Fruit fly (Drosophila melanogaster) whole organism, wandering third instar larva: ENCODE measurements around the gene CG18823.

Source experiments
- Abd-B ChIP-seq: fragments of >200 bp; optimal IDR thresholded peaks from 2 replicates; lab custom pipeline; 2017; ENCODE audit warnings: missing biosample characterization, missing genetic modification characterization
- CG32264 ChIP-seq: fragments of 200-800 bp; sonication (Bioruptor generic); optimal IDR thresholded peaks from 2 replicates; lab custom pipeline; 2016; ENCODE audit warnings: missing biosample characterization, missing genetic modification characterization
- CrebA ChIP-seq: fragments of 200-800 bp; sonication (Bioruptor generic); optimal IDR thresholded peaks from 2 replicates; lab custom pipeline; 2016; ENCODE audit warnings: missing biosample characterization, mild to moderate bottlenecking, missing genetic modification characterization, borderline replicate concordance
- Dfd ChIP-seq: fragments of >200 bp; optimal IDR thresholded peaks from 2 replicates; lab custom pipeline; 2017; ENCODE audit warnings: missing biosample characterization, missing genetic modification characterization
- GATAd ChIP-seq: sonication (Bioruptor generic); optimal IDR thresholded peaks from 2 replicates; lab custom pipeline; 2016; ENCODE audit warnings: missing biosample characterization, missing genetic modification characterization
- Hnf4 ChIP-seq: fragments of 200-800 bp; sonication (Bioruptor generic); optimal IDR thresholded peaks from 2 replicates; lab custom pipeline; 2016; ENCODE audit warnings: missing biosample characterization, mild to moderate bottlenecking, missing genetic modification characterization
- Hr78 ChIP-seq: fragments of >200 bp; optimal IDR thresholded peaks from 2 replicates; lab custom pipeline; 2017; ENCODE audit warnings: missing biosample characterization, missing genetic modification characterization
- Hr83 ChIP-seq: fragments of 200-300 bp; sonication (Bioruptor generic); optimal IDR thresholded peaks from 2 replicates; lab custom pipeline; 2016; ENCODE audit warnings: missing biosample characterization, mild to moderate bottlenecking, missing genetic modification characterization, moderate library complexity; ENCODE audit not compliant: poor library complexity, severe bottlenecking
- Mio ChIP-seq: sonication (Bioruptor generic); optimal IDR thresholded peaks from 2 replicates; lab custom pipeline; 2016; ENCODE audit warnings: missing biosample characterization, missing genetic modification characterization
- Myc ChIP-seq: fragments of >200 bp; optimal IDR thresholded peaks from 2 replicates; lab custom pipeline; 2017
- N ChIP-seq: fragments of >200 bp; optimal IDR thresholded peaks from 2 replicates; lab custom pipeline; 2018; ENCODE audit warnings: missing biosample characterization, missing external identifiers, missing genetic modification characterization
- OdsH ChIP-seq: fragments of 200-800 bp; sonication (Bioruptor generic); optimal IDR thresholded peaks from 2 replicates; lab custom pipeline; 2016; ENCODE audit warnings: missing biosample characterization, mild to moderate bottlenecking, missing genetic modification characterization
- Rel ChIP-seq, 2 experiments: fragments of 200-800 bp; sonication (Bioruptor generic) in 1 of 2; optimal IDR thresholded peaks; 2 replicates in 1 of 2; 3 replicates in 1 of 2; lab custom pipeline; 2016 to 2019; ENCODE audit warnings: mild to moderate bottlenecking in 2 of 2, missing biosample characterization in 2 of 2, missing genetic modification characterization in 2 of 2, moderate library complexity in 1 of 2
- Sp1 ChIP-seq: fragments of 200-800 bp; sonication (Bioruptor generic); optimal IDR thresholded peaks from 3 replicates; lab custom pipeline; 2019; ENCODE audit warnings: missing biosample characterization, mild to moderate bottlenecking, missing genetic modification characterization, moderate library complexity
- Vsx2 ChIP-seq: fragments of 200-300, 225-300 bp; sonication (Bioruptor generic); optimal IDR thresholded peaks from 2 replicates; lab custom pipeline; 2018; ENCODE audit warnings: missing biosample characterization, missing genetic modification characterization; ENCODE audit not compliant: partially characterized antibody
- brk ChIP-seq: fragments of 200-800 bp; sonication (Bioruptor generic); optimal IDR thresholded peaks from 2 replicates; lab custom pipeline; 2016; ENCODE audit warnings: missing biosample characterization, mild to moderate bottlenecking, missing genetic modification characterization
- dl ChIP-seq, 2 experiments: fragments of 175-275, 200-275 bp in 1 of 2; fragments of 200-275 bp in 1 of 2; sonication (Bioruptor generic); optimal IDR thresholded peaks; lab custom pipeline; 2018; ENCODE audit warnings: mild to moderate bottlenecking in 2 of 2, missing biosample characterization in 2 of 2, missing genetic modification characterization in 2 of 2, moderate library complexity in 2 of 2; ENCODE audit not compliant: partially characterized antibody in 2 of 2, insufficient read depth in 1 of 2
- dsf ChIP-seq: sonication (Bioruptor generic); optimal IDR thresholded peaks from 2 replicates; lab custom pipeline; 2016; ENCODE audit warnings: missing biosample characterization, missing genetic modification characterization, borderline replicate concordance
- foxo ChIP-seq, 2 experiments: fragments of 200-800 bp; sonication (Bioruptor generic); optimal IDR thresholded peaks; 2 replicates in 1 of 2; 3 replicates in 1 of 2; lab custom pipeline; 2016 to 2017; ENCODE audit warnings: missing biosample characterization in 2 of 2, missing genetic modification characterization in 2 of 2
- fru ChIP-seq: fragments of 200-800 bp; sonication (Bioruptor generic); optimal IDR thresholded peaks from 3 replicates; lab custom pipeline; 2016; ENCODE audit warnings: missing biosample characterization, mild to moderate bottlenecking, missing genetic modification characterization
- h ChIP-seq: fragments of 200-800 bp; sonication (Bioruptor generic); optimal IDR thresholded peaks from 3 replicates; lab custom pipeline; 2016; ENCODE audit warnings: missing biosample characterization, mild to moderate bottlenecking, missing genetic modification characterization
- lola ChIP-seq: fragments of >200 bp; optimal IDR thresholded peaks from 2 replicates; lab custom pipeline; 2017; ENCODE audit warnings: missing biosample characterization, missing genetic modification characterization
- pan ChIP-seq: fragments of >200 bp; optimal IDR thresholded peaks from 2 replicates; lab custom pipeline; 2017
- rgr ChIP-seq: fragments of 200-800 bp; sonication (Bioruptor generic); optimal IDR thresholded peaks from 3 replicates; lab custom pipeline; 2016; ENCODE audit warnings: missing biosample characterization, mild to moderate bottlenecking, missing genetic modification characterization
- tai ChIP-seq: sonication (Bioruptor generic); optimal IDR thresholded peaks from 2 replicates; lab custom pipeline; 2016; ENCODE audit warnings: missing biosample characterization, missing genetic modification characterization
- usp ChIP-seq: fragments of >200 bp; optimal IDR thresholded peaks from 2 replicates; lab custom pipeline; 2017; ENCODE audit warnings: missing biosample characterization, missing genetic modification characterization

CG18823 gene

DNA sequence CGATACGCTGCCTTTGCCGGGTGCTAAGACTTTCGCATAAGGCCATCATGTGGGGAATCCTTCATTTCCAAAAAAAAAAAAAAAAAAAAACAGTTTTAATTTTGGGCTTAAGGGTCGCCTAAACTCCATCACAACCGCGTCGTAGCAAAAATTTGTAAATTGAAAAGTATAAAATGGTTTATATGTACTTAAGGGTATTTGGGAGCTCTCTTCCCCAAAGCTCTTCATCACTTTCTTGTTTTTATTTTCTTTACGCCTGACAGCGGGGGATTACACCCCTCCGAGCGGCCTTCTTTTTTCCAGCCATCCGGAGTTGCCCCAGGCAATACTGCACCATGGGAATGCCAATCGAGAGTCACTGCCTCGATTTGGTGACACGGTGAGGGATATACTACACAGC is 26.3 kb upstream of the CG18823 start:
- peak; percentile 12 for TF ChIP-seq h (GFP tag; lab: Kevin White, UChicago)
- TF ChIP-seq pan (lab: Kevin White, UChicago), result no peak

DNA sequence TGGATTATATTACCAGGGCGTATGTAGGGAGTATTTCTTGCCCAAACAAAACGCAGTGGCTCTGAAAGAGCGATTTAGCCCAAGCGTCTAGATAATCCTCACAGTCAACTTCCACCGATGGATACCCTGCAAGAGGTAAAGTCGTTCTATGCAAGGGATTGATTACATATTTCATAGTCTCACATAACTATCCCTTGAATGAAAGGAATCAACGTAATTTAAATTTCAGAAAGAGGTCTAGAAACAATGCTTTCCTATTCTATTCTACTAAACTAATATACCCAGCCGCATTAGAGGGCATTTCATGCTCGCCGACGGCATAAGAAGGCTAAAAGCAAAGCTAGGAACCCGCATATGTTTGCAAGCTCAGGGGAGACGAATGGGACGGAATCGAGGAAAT is 23.5 kb upstream of the CG18823 start:
- TF ChIP-seq brk (GFP tag; lab: Kevin White, UChicago) (no peak), Abd-B (GFP tag; lab: Kevin White, UChicago) (no peak)
- TF ChIP-seq, all 38 proteins: peak for 0

DNA sequence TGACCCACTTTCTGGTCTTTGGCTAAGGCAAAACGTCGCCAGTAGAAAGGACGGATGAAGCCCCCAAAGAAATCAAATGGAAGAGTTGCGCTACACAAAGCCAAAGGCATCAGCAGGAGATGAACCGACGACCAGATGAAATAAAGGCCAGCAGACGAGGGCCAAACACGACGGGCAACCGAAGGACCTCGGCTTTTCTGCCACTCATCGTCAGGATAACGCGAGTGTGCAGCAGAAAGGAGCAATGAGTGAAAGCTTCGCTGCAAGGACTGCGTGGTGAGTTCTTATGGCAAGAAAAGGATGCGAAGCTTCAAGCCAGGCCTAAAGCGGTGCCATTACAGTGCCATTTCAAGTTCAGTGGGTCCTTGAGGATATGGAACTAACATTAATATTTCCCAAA is 4.4 kb upstream of the CG18823 start:
- TF ChIP-seq pan (lab: Kevin White, UChicago) (no peak), Vsx2 (no peak), OdsH (no peak), GATAd (no peak), Hr83 (no peak), fru (GFP tag; lab: Kevin White, UChicago) (no peak), Sp1 (GFP tag; lab: Kevin White, UChicago) (no peak)

DNA sequence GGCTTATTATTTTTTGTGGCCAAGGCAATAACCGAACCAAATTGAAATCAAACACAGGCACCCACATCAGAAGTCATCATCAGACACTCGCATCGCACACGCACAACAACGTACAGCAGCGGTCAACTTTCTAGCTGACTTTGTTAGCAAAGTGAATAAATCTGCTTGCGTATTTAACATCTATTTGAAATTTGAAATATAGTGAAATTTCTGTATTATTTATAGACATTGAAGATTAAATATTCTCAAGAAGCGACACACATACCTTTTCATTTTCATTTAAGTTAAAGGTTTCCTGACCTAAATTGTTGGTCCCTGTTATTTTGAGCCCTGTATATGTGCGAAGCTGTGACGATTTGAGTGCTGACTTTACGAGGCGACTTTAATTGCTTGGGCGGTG is 8.6 kb downstream of the CG18823 start:
- TF ChIP-seq CG32264 (GFP tag; lab: Kevin White, UChicago) (no peak), foxo (GFP tag; optimal IDR thresholded peaks at IDR 0.05; lab: Kevin White, UChicago) (peak in 1 of 2 experiments; percentile 1)
- TF ChIP-seq, all 38 proteins: peak for 1

DNA sequence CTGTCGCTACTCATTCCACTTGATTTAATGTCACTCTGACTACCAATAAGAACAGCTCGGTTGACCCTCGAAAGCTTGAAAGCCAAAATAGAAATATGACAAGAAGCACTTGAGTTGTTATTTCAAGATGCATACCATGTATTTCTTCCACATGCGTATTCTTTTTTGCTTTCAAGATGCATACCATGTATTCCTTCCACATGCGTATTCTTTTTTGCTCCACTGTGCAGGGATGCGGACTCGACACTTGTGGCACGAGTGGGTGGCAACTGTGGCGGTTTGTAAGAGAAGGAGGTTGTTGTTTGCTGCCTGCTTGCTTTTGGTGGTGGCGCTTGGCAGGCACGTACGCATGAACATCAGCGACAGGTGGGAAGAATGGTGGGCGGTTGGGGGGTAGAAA is 15.9 kb downstream of the CG18823 start:
- TF ChIP-seq dsf (GFP tag; lab: Kevin White, UChicago) (no peak), CG32264 (GFP tag; lab: Kevin White, UChicago) (no peak), dl (GFP tag; optimal IDR thresholded peaks at IDR 0.05; lab: Kevin White, UChicago; ENCODE audit: insufficient read depth in 1 of 2, partially characterized antibody in 2 of 2) (no peak), Mio (GFP tag; lab: Kevin White, UChicago) (no peak), GATAd (no peak), Vsx2 (no peak), OdsH (no peak), Hr78 (GFP tag; lab: Kevin White, UChicago) (no peak), N (no peak)

DNA sequence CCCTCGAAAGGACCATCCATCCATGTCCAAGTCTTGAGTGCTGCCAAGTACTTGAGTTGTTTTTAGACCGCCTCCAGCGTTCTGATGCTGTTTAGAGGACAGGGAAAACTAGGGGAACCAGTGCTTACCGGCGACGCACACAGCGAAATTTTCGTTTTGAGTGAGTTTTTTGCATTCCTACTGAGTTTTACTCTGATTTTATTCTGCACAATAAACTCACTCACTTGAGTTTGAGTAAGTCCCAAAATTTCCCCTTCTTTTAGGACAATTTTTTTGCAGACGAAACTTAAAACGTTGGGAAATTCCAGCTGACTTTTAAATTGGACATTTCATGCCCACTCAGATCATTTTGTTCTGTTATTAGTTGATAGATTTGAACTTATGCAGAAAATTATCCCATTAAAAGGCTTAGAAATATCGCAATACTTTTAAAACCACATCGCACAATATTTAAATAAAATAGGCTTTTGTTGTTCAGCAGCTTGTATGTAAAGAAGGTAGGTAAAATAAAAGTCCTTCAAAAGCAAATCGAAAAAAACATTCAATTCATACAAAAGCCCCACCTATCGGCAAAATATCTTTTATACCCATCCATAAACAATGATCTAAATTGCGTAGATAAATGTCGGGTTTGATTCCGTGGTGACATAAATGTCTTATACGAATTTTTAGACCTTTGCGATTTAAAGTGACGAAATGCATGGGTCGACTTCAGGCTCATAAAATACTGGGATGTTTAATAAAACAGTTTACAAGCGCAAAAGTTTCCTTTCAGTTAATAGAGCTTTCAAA is 19.3 kb downstream of the CG18823 start:
- TF ChIP-seq Hnf4 (no peak), Myc (peak; percentile 68)

DNA sequence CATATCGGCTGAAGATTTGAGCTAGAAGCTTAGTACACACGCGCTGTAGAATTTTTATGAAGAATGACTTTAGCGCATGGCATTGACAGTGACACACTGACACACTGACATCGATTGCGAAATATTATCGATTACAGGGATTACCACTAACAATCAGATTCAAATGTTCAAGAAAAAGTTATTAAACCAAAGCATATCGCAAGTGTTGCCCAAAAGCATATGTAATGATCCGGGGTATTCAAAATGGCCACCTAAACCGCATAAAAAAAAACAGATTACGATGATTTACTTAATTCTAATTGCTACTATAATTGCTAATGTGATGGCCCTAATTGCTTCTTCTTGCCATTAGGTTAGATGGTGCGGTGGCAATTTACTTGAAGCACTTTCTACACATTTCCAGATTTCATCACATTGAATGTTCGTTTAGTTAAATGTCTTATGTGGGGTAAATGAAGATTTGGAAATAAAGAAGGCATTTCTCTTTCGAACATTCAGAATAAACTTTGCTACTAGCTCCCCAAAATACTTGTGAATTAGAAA is 21.3 kb downstream of the CG18823 start, which contains the start of the genes TfIIA-S-2 and CG14631:
TSS of gene TfIIA-S-2 (minus strand) at position 101 of the 543 bp plus-strand sequence.
TSS of gene CG14631 (plus strand) at position 493 of the 543 bp plus-strand sequence.
- no peak for TF ChIP-seq usp (GFP tag; lab: Kevin White, UChicago)
- no peak for TF ChIP-seq tai (GFP tag; lab: Kevin White, UChicago)
- no peak for TF ChIP-seq Vsx2
- TF ChIP-seq Dfd (GFP tag; lab: Kevin White, UChicago), result no peak
- no peak for TF ChIP-seq CrebA
- TF ChIP-seq, all 38 proteins: peak for 0

DNA sequence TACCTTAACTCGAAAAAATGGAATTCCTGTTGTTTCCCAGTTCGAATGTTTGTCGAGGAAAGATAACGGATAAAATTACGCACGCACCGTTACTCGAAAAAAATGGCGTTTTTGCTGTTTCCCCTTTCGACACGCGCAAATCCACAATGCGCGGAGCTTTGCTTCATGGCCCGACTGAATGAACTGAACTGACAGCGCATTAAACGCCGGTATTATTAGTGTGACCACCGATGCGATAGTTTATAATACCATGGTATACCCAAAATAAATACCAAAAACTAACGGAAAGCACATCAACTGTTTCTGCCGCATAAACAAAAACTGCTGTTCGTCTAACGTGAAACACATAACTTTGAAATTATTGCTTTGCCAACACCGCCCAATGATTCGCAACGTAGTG is 36.2 kb downstream of the CG18823 start, which contains the start of the genes CG32814, CG11638 and CG3021:
TSS of gene CG32814 (minus strand) at position 190 of the 400 bp plus-strand sequence.
TSS of gene CG11638 (minus strand) at position 193 of the 400 bp plus-strand sequence.
TSS of gene CG3021 (plus strand) at position 281 of the 400 bp plus-strand sequence.
- TF ChIP-seq dl (GFP tag; optimal IDR thresholded peaks at IDR 0.05; lab: Kevin White, UChicago; ENCODE audit: insufficient read depth in 1 of 2, partially characterized antibody in 2 of 2) (no peak), rgr (GFP tag; lab: Kevin White, UChicago) (peak; percentile 11), Rel (GFP tag; optimal IDR thresholded peaks at IDR 0.05; lab: Kevin White, UChicago) (no peak), Rel (tag; optimal IDR thresholded peaks at IDR 0.05; lab: Kevin White, UChicago) (peak; percentile 75), lola (GFP tag; lab: Kevin White, UChicago) (no peak)
